Worm (Caenorhabditis elegans): ENCODE data around the gene nol-9.

The nol-9 gene

ce11 chrIV:13422200-13422599, at the start of gene nol-9:
nol-9 (plus strand) TSS chrIV:13422500.
- no peak for TF ChIP-seq mel-28 (tag; optimal IDR thresholded peaks at IDR 0.05; ENCODE audit: borderline replicate concordance)
- TF ChIP-seq zim-3 (tag; optimal IDR thresholded peaks at IDR 0.05) = no peak
- TF ChIP-seq F55B11.4 (tag; optimal IDR thresholded peaks at IDR 0.05; ENCODE audit: borderline replicate concordance, insufficient read depth) = no peak
- TF ChIP-seq cebp-2 (GFP tag; IDR thresholded peaks at IDR 0.05) = no peak
- no peak for TF ChIP-seq F57A8.1 (GFP tag; optimal IDR thresholded peaks at IDR 0.05)
- no peak for TF ChIP-seq lin-40 (tag; optimal IDR thresholded peaks at IDR 0.05)
- TF ChIP-seq ets-4 (GFP tag; optimal IDR thresholded peaks at IDR 0.05) = no peak
- no peak for TF ChIP-seq unc-130 (GFP tag; optimal IDR thresholded peaks at IDR 0.05)
- TF ChIP-seq nhr-27 (tag; optimal IDR thresholded peaks at IDR 0.05) = no peak
- no peak for TF ChIP-seq C06A6.2 (GFP tag; conservative IDR thresholded peaks at IDR 0.05)
- TF ChIP-seq tbp1 (GFP tag; optimal IDR thresholded peaks at IDR 0.05) = no peak
- TF ChIP-seq lag-1 (GFP tag; IDR thresholded peaks at IDR 0.05) = no peak
- no peak for TF ChIP-seq F39B2.1 (GFP tag; IDR thresholded peaks at IDR 0.05)
- TF ChIP-seq ccch-3 (GFP tag; optimal IDR thresholded peaks at IDR 0.05) = no peak
- TF ChIP-seq nfya-2 (GFP tag; IDR thresholded peaks at IDR 0.05) = no peak
- TF ChIP-seq lin-54 (GFP tag; optimal IDR thresholded peaks at IDR 0.05) = no peak
- TF ChIP-seq ceh-58 (GFP tag; IDR thresholded peaks at IDR 0.05) = no peak

DNA sequence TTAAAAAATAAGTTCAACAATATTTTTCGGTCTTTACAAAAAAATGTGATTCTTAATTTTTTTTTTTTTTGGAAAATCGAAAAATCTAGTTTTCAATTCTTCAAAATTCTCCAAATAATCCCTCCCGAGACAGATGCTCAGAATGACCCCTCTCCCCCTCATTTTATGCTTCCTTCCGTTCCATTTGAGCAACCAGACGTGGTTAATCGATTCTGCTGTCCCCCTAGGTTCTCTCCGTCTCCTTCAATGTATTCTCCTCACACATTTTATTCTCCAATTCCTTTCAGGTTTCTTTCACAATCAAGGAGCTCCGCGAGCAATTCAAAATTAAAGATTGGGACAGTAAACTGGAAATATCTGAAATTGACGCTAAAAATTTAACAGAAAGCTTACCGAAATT, 47.4 kb upstream of the nol-9 start:
- no peak for TF ChIP-seq K11D2.4 (GFP tag; IDR thresholded peaks at IDR 0.05)
- no peak for TF ChIP-seq nhr-90 (tag; optimal IDR thresholded peaks at IDR 0.05)
- TF ChIP-seq mxl-1 (tag; optimal IDR thresholded peaks at IDR 0.05) = no peak
- TF ChIP-seq C06A6.2 (GFP tag; conservative IDR thresholded peaks at IDR 0.05) = no peak
- no peak for TF ChIP-seq sdz-38 (tag; optimal IDR thresholded peaks at IDR 0.05)
- TF ChIP-seq madf-10 (tag; optimal IDR thresholded peaks at IDR 0.05) = no peak
- no peak for TF ChIP-seq Y53F4B.3 (GFP tag; IDR thresholded peaks at IDR 0.05)

ce11 chrIV:13377716-13378115, 44.6 kb upstream of the nol-9 start, which contains the start of gene mau-8:
mau-8 (plus strand) TSS chrIV:13378016.
- no peak for TF ChIP-seq snpc-1.3 (tag; optimal IDR thresholded peaks at IDR 0.05; ENCODE audit: insufficient read depth)

- TF ChIP-seq chd-7 (tag; optimal IDR thresholded peaks at IDR 0.05) = no peak
- TF ChIP-seq snpc-1.3 (tag; optimal IDR thresholded peaks at IDR 0.05; ENCODE audit: insufficient read depth) = no peak
- TF ChIP-seq lin-35 (GFP tag; optimal IDR thresholded peaks at IDR 0.05) = no peak
- TF ChIP-seq sdz-38 (tag; optimal IDR thresholded peaks at IDR 0.05) = no peak
- TF ChIP-seq cebp-2 (GFP tag; IDR thresholded peaks at IDR 0.05) = peak; percentile 82; the same call in 1 of the 2 replicates
- no peak for TF ChIP-seq snpc-1.1 (tag; optimal IDR thresholded peaks at IDR 0.05; ENCODE audit: insufficient read depth)
- no peak for TF ChIP-seq mes-4 (tag; optimal IDR thresholded peaks at IDR 0.05)
Observed at ce11 chrIV:13380506-13380905, 41.8 kb upstream of the nol-9 start.

- TF ChIP-seq T07F8.4 (tag; optimal IDR thresholded peaks at IDR 0.05) = no peak
- no peak for TF ChIP-seq F49E8.2 (tag; optimal IDR thresholded peaks at IDR 0.05; ENCODE audit: insufficient read depth)
- no peak for TF ChIP-seq F33H1.4 (GFP tag; IDR thresholded peaks at IDR 0.05)
- TF ChIP-seq D2030.7 (GFP tag; IDR thresholded peaks at IDR 0.05) = no peak
- no peak for TF ChIP-seq B0019.2 (GFP tag; conservative IDR thresholded peaks at IDR 0.05)
- TF ChIP-seq rcor-1 (GFP tag; IDR thresholded peaks at IDR 0.05) = no peak
- TF ChIP-seq xnd-1 (tag; optimal IDR thresholded peaks at IDR 0.05) = no peak
- no peak for TF ChIP-seq F55B11.4 (tag; optimal IDR thresholded peaks at IDR 0.05; ENCODE audit: borderline replicate concordance, insufficient read depth)
- TF ChIP-seq hmg-20 (GFP tag; IDR thresholded peaks at IDR 0.05) = no peak
- TF ChIP-seq ztf-18 (tag; optimal IDR thresholded peaks at IDR 0.05) = no peak
- no peak for TF ChIP-seq gei-17 (GFP tag; optimal IDR thresholded peaks at IDR 0.05)
- TF ChIP-seq rpc-1 (optimal IDR thresholded peaks at IDR 0.05) = no peak
- TF ChIP-seq rpc-1 (tag; optimal IDR thresholded peaks at IDR 0.05) = no peak
- TF ChIP-seq ceh-79 (tag; optimal IDR thresholded peaks at IDR 0.05) = no peak
- TF ChIP-seq F39B2.1 (GFP tag; IDR thresholded peaks at IDR 0.05) = no peak
- TF ChIP-seq Y53F4B.3 (GFP tag; IDR thresholded peaks at IDR 0.05) = no peak
Observed at ce11 chrIV:13381823-13382222, 40.5 kb upstream of the nol-9 start, which contains the start of gene emc-3. emc-3 (minus strand) TSS chrIV:13381923.
